Fruit fly (Drosophila melanogaster): ENCODE measurements around the gene CG7557.

- TF ChIP-seq Met (GFP tag; optimal IDR thresholded peaks at IDR 0.05) = no peak
- no peak for TF ChIP-seq eg (GFP tag; IDR thresholded peaks at IDR 0.05)
- no peak for TF ChIP-seq Gug (GFP tag; IDR thresholded peaks at IDR 0.05)
- TF ChIP-seq Sox102F (GFP tag; optimal IDR thresholded peaks at IDR 0.05) = no peak
- no peak for TF ChIP-seq Smox (GFP tag; optimal IDR thresholded peaks at IDR 0.05)
- no peak for TF ChIP-seq CG3032 (tag; optimal IDR thresholded peaks at IDR 0.05)
- no peak for TF ChIP-seq CG6276 (GFP tag; optimal IDR thresholded peaks at IDR 0.05)
- no peak for TF ChIP-seq CG8119 (GFP tag; IDR thresholded peaks at IDR 0.05)
- TF ChIP-seq lz (GFP tag; optimal IDR thresholded peaks at IDR 0.05) = no peak
- no peak for TF ChIP-seq acj6 (GFP tag; optimal IDR thresholded peaks at IDR 0.05)
- TF ChIP-seq CG16779 (tag; optimal IDR thresholded peaks at IDR 0.05) = no peak
- no peak for TF ChIP-seq ss (GFP tag; optimal IDR thresholded peaks at IDR 0.05)
- TF ChIP-seq fd59A (GFP tag; optimal IDR thresholded peaks at IDR 0.05) = no peak
Measured at dm6 chr3L:11440769-11441168, 4.2 kb upstream of the CG7557 start.

Measured in whole organism, prepupa.